Worm (Caenorhabditis elegans) whole organism, L4 larva: Measurements from ENCODE around the gene str-177.
A peak's percentile ranks its signal among the peaks of the same experiment; 100 is the strongest.

ENCODE experiments used
- F37D6.2 ChIP-seq: sonication (generic microtip); optimal IDR thresholded peaks from 2 replicates; lab custom pipeline; 2016; ENCODE audit warnings: mild to moderate bottlenecking, missing genetic modification characterization, missing compliant biosample characterization
- T20F7.1 ChIP-seq: fragments of 200-800 bp; sonication (Bioruptor generic); optimal IDR thresholded peaks from 2 replicates; lab custom pipeline; 2018; ENCODE audit warnings: mild to moderate bottlenecking, missing genetic modification characterization, missing compliant biosample characterization
- T26A8.4 ChIP-seq: fragments of 200-800 bp; sonication (Bioruptor generic); IDR thresholded peaks from 2 replicates; pipeline ENCODE4 v1.3.6; 2022; ENCODE audit warnings: missing genetic modification characterization, missing compliant biosample characterization
- Y48G9A.11 ChIP-seq: fragments of 200-800 bp; sonication (Bioruptor generic); IDR thresholded peaks from 2 replicates; pipeline ENCODE4 v1.3.6; 2022; ENCODE audit warnings: missing genetic modification reagents, missing genetic modification characterization, missing compliant biosample characterization
- Y5F2A.4 ChIP-seq: fragments of 200-800 bp; sonication (Bioruptor generic); optimal IDR thresholded peaks from 2 replicates; lab custom pipeline; 2018; ENCODE audit warnings: mild to moderate bottlenecking, missing genetic modification characterization, missing compliant biosample characterization
- Y75B8A.6 ChIP-seq: fragments of 200-800 bp; sonication (Bioruptor generic); IDR thresholded peaks from 2 replicates; pipeline ENCODE4 v1.3.6; 2022; ENCODE audit warnings: missing genetic modification reagents, missing genetic modification characterization, missing compliant biosample characterization
- ZK337.2 ChIP-seq: fragments of 200-800 bp; sonication (Bioruptor generic); IDR thresholded peaks from 2 replicates; pipeline ENCODE4 v1.3.6; 2022; ENCODE audit warnings: missing genetic modification reagents, missing genetic modification characterization, missing compliant biosample characterization
- aha-1 ChIP-seq: fragments of 150-350 bp; peaks from one replicate; lab custom pipeline; 2014; ENCODE audit warnings: missing biosample characterization, missing genetic modification characterization
- ceh-20 ChIP-seq: fragments of 200-800 bp; sonication (Bioruptor generic); IDR thresholded peaks from 2 replicates; pipeline ENCODE4 v1.3.6; 2022; ENCODE audit warnings: missing genetic modification reagents, missing genetic modification characterization, missing compliant biosample characterization
- ces-1 ChIP-seq: fragments of 150-350 bp; sonication (generic microtip); optimal IDR thresholded peaks from 4 replicates; lab custom pipeline; 2014; ENCODE audit warnings: missing biosample characterization, missing genetic modification reagents, missing genetic modification characterization
- ctbp-1 ChIP-seq: fragments of 200-800 bp; sonication (Bioruptor generic); IDR thresholded peaks from 2 replicates; pipeline ENCODE4 v1.3.6; 2022; ENCODE audit warnings: missing genetic modification reagents, missing genetic modification characterization, missing compliant biosample characterization
- daf-16 ChIP-seq, 3 experiments: sonication (generic microtip); optimal IDR thresholded peaks; 2 replicates each; lab custom pipeline; 2016 to 2017; ENCODE audit warnings: missing genetic modification characterization in 3 of 3, missing genetic modification reagents in 3 of 3, mild to moderate bottlenecking in 2 of 3, missing compliant biosample characterization in 2 of 3, missing biosample characterization in 1 of 3, moderate library complexity in 1 of 3
- daf-19 ChIP-seq: fragments of 200-800 bp; sonication (Bioruptor generic); conservative IDR thresholded peaks from 2 replicates; pipeline ENCODE4 v1.3.6; 2022; ENCODE audit warnings: missing genetic modification characterization, missing compliant biosample characterization
- dmd-9 ChIP-seq: fragments of 200-800 bp; sonication (Bioruptor generic); IDR thresholded peaks from 2 replicates; pipeline ENCODE4 v1.3.6; 2022; ENCODE audit warnings: missing genetic modification reagents, missing genetic modification characterization, missing compliant biosample characterization
- dpl-1 ChIP-seq: fragments of 150-350 bp; optimal IDR thresholded peaks from 2 replicates; lab custom pipeline; 2014; ENCODE audit warnings: missing biosample characterization, missing genetic modification reagents, missing genetic modification characterization
- duxl-1 ChIP-seq: sonication (generic microtip); optimal IDR thresholded peaks from 2 replicates; lab custom pipeline; 2016; ENCODE audit warnings: mild to moderate bottlenecking, missing genetic modification characterization, moderate library complexity, missing compliant biosample characterization; ENCODE audit not compliant: poor library complexity
- egl-43 ChIP-seq: fragments of 200-800 bp; sonication (Bioruptor generic); IDR thresholded peaks from 2 replicates; pipeline ENCODE4 v1.3.6; 2022; ENCODE audit warnings: missing genetic modification reagents, missing genetic modification characterization, missing compliant biosample characterization
- fkh-10 ChIP-seq: fragments of 150-350 bp; optimal IDR thresholded peaks from 2 replicates; lab custom pipeline; 2014; ENCODE audit warnings: missing biosample characterization, missing genetic modification reagents, missing genetic modification characterization
- fos-1 ChIP-seq: fragments of 150-350 bp; optimal IDR thresholded peaks from 2 replicates; lab custom pipeline; 2014; ENCODE audit warnings: missing biosample characterization, missing genetic modification characterization
- hif-1 ChIP-seq, 2 experiments: sonication (generic microtip); optimal IDR thresholded peaks; 2 replicates each; lab custom pipeline; 2016 to 2017; ENCODE audit warnings: missing compliant biosample characterization in 2 of 2, missing genetic modification characterization in 2 of 2, missing genetic modification reagents in 2 of 2, missing genotype in 2 of 2, mild to moderate bottlenecking in 1 of 2
- jun-1 ChIP-seq: fragments of 150-350 bp; optimal IDR thresholded peaks from 2 replicates; lab custom pipeline; 2014; ENCODE audit warnings: missing biosample characterization, missing genetic modification reagents, missing genetic modification characterization
- lim-7 ChIP-seq: fragments of 200-800 bp; sonication (Bioruptor generic); IDR thresholded peaks from 2 replicates; pipeline ENCODE4 v1.3.6; 2022; ENCODE audit warnings: missing genetic modification characterization, missing compliant biosample characterization
- lin-1 ChIP-seq: fragments of 200-800 bp; sonication (Bioruptor generic); IDR thresholded peaks from 2 replicates; pipeline ENCODE4 v1.3.6; 2022; ENCODE audit warnings: missing genetic modification reagents, missing genetic modification characterization, missing compliant biosample characterization
- mes-2 ChIP-seq: sonication (generic microtip); optimal IDR thresholded peaks from 2 replicates; lab custom pipeline; 2016; ENCODE audit warnings: missing genotype, mild to moderate bottlenecking, missing genetic modification characterization, missing compliant biosample characterization; ENCODE audit not compliant: poor library complexity, severe bottlenecking
- nhr-28 ChIP-seq: fragments of 150-350 bp; optimal IDR thresholded peaks from 2 replicates; lab custom pipeline; 2014; ENCODE audit warnings: missing biosample characterization, missing genetic modification characterization
- nhr-42 ChIP-seq: fragments of 200-800 bp; sonication (Bioruptor generic); IDR thresholded peaks from 2 replicates; pipeline ENCODE4 v1.3.6; 2022; ENCODE audit warnings: missing genetic modification characterization, missing compliant biosample characterization
- nhr-77 ChIP-seq: fragments of 150-350 bp; optimal IDR thresholded peaks from 2 replicates; lab custom pipeline; 2014; ENCODE audit warnings: missing biosample characterization, missing genetic modification characterization
- php-3 ChIP-seq: fragments of 200-800 bp; sonication (Bioruptor generic); IDR thresholded peaks from 2 replicates; pipeline ENCODE4 v1.3.6; 2022; ENCODE audit warnings: missing genetic modification reagents, missing genetic modification characterization, missing compliant biosample characterization
- pqm-1 ChIP-seq: sonication (generic microtip); optimal IDR thresholded peaks from 2 replicates; lab custom pipeline; 2017; ENCODE audit warnings: missing biosample characterization, missing genetic modification characterization
- rbr-2 ChIP-seq: sonication (generic microtip); optimal IDR thresholded peaks from 2 replicates; lab custom pipeline; 2016; ENCODE audit warnings: missing genotype, missing genetic modification characterization, missing compliant biosample characterization
- unc-39 ChIP-seq: sonication (generic microtip); optimal IDR thresholded peaks from 2 replicates; lab custom pipeline; 2017; ENCODE audit warnings: missing biosample characterization, missing genetic modification characterization
- unc-62 ChIP-seq, 3 experiments: fragments of 150-350 bp in 1 of 3; sonication (generic microtip); optimal IDR thresholded peaks in 2 of 3; peaks in 1 of 3; 1 replicate in 1 of 3; 2 replicates in 2 of 3; lab custom pipeline; 2014 to 2017; ENCODE audit warnings: missing biosample characterization in 3 of 3, missing genetic modification characterization in 3 of 3, missing genetic modification reagents in 3 of 3, missing genotype in 1 of 3
- zfp-3 ChIP-seq: fragments of 200-800 bp; sonication (Bioruptor generic); conservative IDR thresholded peaks from 2 replicates; pipeline ENCODE4 v1.3.6; 2022; ENCODE audit warnings: missing genetic modification reagents, missing genetic modification characterization, missing compliant biosample characterization
- ztf-11 ChIP-seq: fragments of 150-350 bp; optimal IDR thresholded peaks from 2 replicates; lab custom pipeline; 2014; ENCODE audit warnings: missing biosample characterization, missing genetic modification characterization

Gene str-177

DNA sequence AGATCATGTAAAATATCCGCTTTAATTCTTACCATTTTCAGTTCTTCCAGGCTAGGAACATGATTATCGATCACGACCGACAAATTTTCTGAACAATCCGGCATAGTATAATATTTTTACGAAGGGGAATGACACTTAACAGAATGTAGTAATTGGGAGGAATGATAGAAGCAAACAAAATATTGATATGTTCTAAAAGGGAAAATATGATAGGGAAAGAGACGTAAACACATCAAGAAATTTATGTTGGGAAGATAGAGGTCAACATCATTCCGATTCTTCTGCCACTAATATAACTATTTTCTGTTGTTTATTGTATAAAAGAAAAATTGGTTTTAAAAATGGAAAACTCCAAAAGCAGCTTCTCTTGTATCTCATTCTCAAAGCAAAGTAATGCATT is 1.7 kb downstream of the str-177 start, which contains the start of gene C24B5.4:
C24B5.4 (minus strand) TSS at position 206 of the 400 bp plus-strand sequence.
- peak; percentile 50 for TF ChIP-seq nhr-28 (tag; lab: Kevin White, UChicago)
- TF ChIP-seq nhr-42 (GFP tag; lab: Robert Waterston, UW), result no peak
- no peak for TF ChIP-seq dpl-1 (GFP tag; lab: Kevin White, UChicago)
- no peak for TF ChIP-seq lim-7 (GFP tag; lab: Robert Waterston, UW)
- no peak for TF ChIP-seq daf-16 (GFP tag; optimal IDR thresholded peaks at IDR 0.05; lab: Kevin White, UChicago)
- peak; percentile 95 for TF ChIP-seq daf-16 (tag; optimal IDR thresholded peaks at IDR 0.05; lab: Kevin White, UChicago)
- peak; percentile 22 for TF ChIP-seq pqm-1
- no peak for TF ChIP-seq Y75B8A.6 (GFP tag; lab: Robert Waterston, UW)
- no peak for TF ChIP-seq ceh-20 (GFP tag; lab: Robert Waterston, UW)
- TF ChIP-seq aha-1 (tag; lab: Kevin White, UChicago), result no peak
- no peak for TF ChIP-seq zfp-3 (GFP tag; lab: Robert Waterston, UW)
- TF ChIP-seq, all 104 proteins: peak for 3

DNA sequence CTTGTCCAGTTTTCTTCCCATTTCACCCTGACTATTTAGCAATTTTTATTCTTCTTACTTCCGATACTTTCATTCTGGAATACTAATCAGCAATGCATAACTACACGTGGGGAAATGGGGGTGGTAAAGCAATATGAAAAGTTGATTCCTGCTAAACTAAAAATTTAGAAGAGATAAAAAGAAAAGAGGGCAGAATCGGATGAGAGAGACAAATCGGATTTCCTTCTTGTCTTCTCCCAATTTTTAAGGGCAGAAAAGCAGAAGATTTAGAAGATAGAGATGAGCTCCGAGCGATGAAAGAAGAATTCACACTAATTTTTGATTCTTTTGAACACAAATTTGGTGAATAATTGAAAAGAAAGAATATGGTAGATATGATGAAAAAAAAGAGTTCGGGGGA is 4.7 kb downstream of the str-177 start:
- TF ChIP-seq ctbp-1 (GFP tag; lab: Robert Waterston, UW) (peak; percentile 54; the same call in 1 of the 2 replicates), unc-39 (tag; lab: Kevin White, UChicago) (no peak), Y48G9A.11 (GFP tag; lab: Robert Waterston, UW) (no peak), ZK337.2 (no peak), ces-1 (GFP tag; lab: Kevin White, UChicago) (peak; percentile 56), Y5F2A.4 (no peak), php-3 (GFP tag; lab: Robert Waterston, UW) (no peak), dmd-9 (GFP tag; lab: Robert Waterston, UW) (no peak), daf-19 (no peak)

DNA sequence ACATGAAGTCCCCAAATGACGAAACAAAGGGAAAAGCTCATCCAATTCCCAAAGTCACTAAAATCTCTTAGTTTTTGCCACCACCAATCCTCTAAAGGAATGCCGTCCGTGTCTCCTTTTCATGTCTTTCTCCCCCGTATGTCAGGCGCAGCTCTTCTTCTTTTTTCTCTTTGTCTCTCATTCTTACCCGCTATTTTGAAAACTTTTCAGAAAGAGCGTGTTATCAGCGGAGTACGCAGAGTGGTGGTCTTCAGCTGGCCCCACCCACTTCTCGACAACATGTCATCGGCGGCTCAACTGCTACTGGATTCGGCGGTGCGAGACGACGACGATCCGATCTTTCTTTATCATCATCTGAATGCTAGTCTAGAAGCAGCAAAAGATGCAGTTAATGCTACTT is 7.4 kb downstream of the str-177 start, which contains the start of gene sphr-1:
sphr-1 (plus strand) TSS at position 205 of the 400 bp plus-strand sequence.
- TF ChIP-seq fkh-10 (GFP tag; lab: Kevin White, UChicago) (peak; percentile 6), rbr-2 (tag; lab: Kevin White, UChicago) (no peak), Y75B8A.6 (GFP tag; lab: Robert Waterston, UW) (no peak), duxl-1 (tag; lab: Kevin White, UChicago) (no peak), F37D6.2 (tag; lab: Kevin White, UChicago) (no peak), unc-62 (GFP tag; optimal IDR thresholded peaks at IDR 0.05 in 1 of 2; lab: Kevin White, UChicago) (peak in 1 of 2 experiments; percentile 95), unc-62 (tag; optimal IDR thresholded peaks at IDR 0.05; lab: Kevin White, UChicago) (no peak), ces-1 (GFP tag; lab: Kevin White, UChicago) (no peak), T26A8.4 (GFP tag; lab: Robert Waterston, UW) (no peak), aha-1 (tag; lab: Kevin White, UChicago) (peak; percentile 5), nhr-77 (no peak), fos-1 (tag; lab: Kevin White, UChicago) (no peak), ctbp-1 (GFP tag; lab: Robert Waterston, UW) (0 out of 2 replicates have a peak, but pooled peaks have one; percentile 36), egl-43 (GFP tag; lab: Robert Waterston, UW) (no peak), T20F7.1 (GFP tag; lab: Kevin White, UChicago) (no peak), lin-1 (GFP tag; lab: Robert Waterston, UW) (no peak)

DNA sequence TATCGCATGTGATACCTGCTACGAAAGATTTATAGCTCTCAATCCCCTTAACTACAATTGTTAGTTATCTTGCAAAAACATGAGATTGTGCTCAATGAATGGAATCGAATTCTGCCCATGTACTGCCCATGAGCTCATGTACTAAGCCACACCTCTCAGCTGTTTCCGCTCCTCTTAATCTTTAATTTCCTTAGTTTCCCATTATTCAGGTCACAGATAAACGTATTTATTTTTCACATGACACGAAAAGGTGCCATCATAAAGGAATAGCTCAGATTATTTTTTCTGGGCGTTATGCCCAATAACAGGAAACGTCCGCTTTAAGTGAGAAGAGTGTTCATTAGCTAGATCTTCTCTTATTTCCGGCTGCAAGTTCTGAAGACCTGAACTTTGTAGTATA is 12.8 kb downstream of the str-177 start:
- TF ChIP-seq hif-1 (tag; optimal IDR thresholded peaks at IDR 0.05; lab: Kevin White, UChicago) (no peak), mes-2 (tag; lab: Kevin White, UChicago) (no peak), aha-1 (tag; lab: Kevin White, UChicago) (peak; percentile 20), jun-1 (tag; lab: Kevin White, UChicago) (no peak), ztf-11 (no peak)
